Worm (Caenorhabditis elegans) whole organism, midembryonic: Measurements from ENCODE around the gene skp-1.

ENCODE experiments used
- cog-1 ChIP-seq: sonication (generic microtip); optimal IDR thresholded peaks from 2 replicates; lab custom pipeline; 2016; ENCODE audit warnings: missing genetic modification characterization, missing compliant biosample characterization
- flt-1 ChIP-seq: fragments of 200-800 bp; sonication (Bioruptor generic); IDR thresholded peaks from 2 replicates; pipeline ENCODE4 v1.3.6; 2022; ENCODE audit warnings: missing genetic modification characterization, missing compliant biosample characterization
- klf-2 ChIP-seq: fragments of 200-800 bp; sonication (Bioruptor generic); conservative IDR thresholded peaks from 2 replicates; pipeline ENCODE4 v1.3.6; 2022; ENCODE audit warnings: missing genetic modification reagents, missing genetic modification characterization, missing compliant biosample characterization
- ref-1 ChIP-seq: fragments of 200-800 bp; sonication (Bioruptor generic); conservative IDR thresholded peaks from 2 replicates; pipeline ENCODE4 v1.3.6; 2022; ENCODE audit warnings: missing genetic modification reagents, missing genetic modification characterization, missing compliant biosample characterization
- tab-1 ChIP-seq: fragments of 200-800 bp; sonication (Bioruptor generic); IDR thresholded peaks from 2 replicates; pipeline ENCODE4 v1.3.6; 2022; ENCODE audit warnings: missing genetic modification characterization, missing compliant biosample characterization
- ztf-23 ChIP-seq: fragments of 200-800 bp; sonication (Bioruptor generic); IDR thresholded peaks from 2 replicates; pipeline ENCODE4 v1.3.6; 2022; ENCODE audit warnings: missing genetic modification reagents, missing genetic modification characterization, missing compliant biosample characterization
- ztf-29 ChIP-seq: fragments of 200-800 bp; sonication (Bioruptor generic); IDR thresholded peaks from 2 replicates; pipeline ENCODE4 v1.3.6; 2022; ENCODE audit warnings: missing genetic modification reagents, missing genetic modification characterization, missing compliant biosample characterization

- TF ChIP-seq cog-1: no peak
- no peak for TF ChIP-seq klf-2
- no peak for TF ChIP-seq flt-1 (GFP tag; lab: Robert Waterston, UW)
- TF ChIP-seq ref-1 (GFP tag; lab: Robert Waterston, UW): no peak
- TF ChIP-seq tab-1 (GFP tag; lab: Robert Waterston, UW): no peak
- TF ChIP-seq ztf-29: no peak
- no peak for TF ChIP-seq ztf-23 (GFP tag; lab: Robert Waterston, UW)
These were observed 40.8 kb upstream of the skp-1 start, which contains the start of gene dhs-20 for ce11 chrV:11604484-11604883.
